Fruit fly (Drosophila melanogaster) whole organism, embryonic: Measurements from ENCODE around the gene Cpr67Fa1.

Experiments used
- Atf-2 ChIP-seq: fragments of 200-800 bp; sonication (Bioruptor generic); optimal IDR thresholded peaks from 2 replicates; lab custom pipeline; 2016; ENCODE audit warnings: missing biosample characterization, missing genetic modification characterization
- Atf6 ChIP-seq: fragments of 200-800 bp; sonication (Bioruptor generic); IDR thresholded peaks from 2 replicates; pipeline ENCODE4 v1.3.6; 2022; ENCODE audit warnings: missing biosample characterization, missing genetic modification characterization
- Blimp-1 ChIP-seq: fragments of 200-800 bp; sonication (Bioruptor generic); optimal IDR thresholded peaks from 3 replicates; lab custom pipeline; 2018; ENCODE audit warnings: missing biosample characterization, missing genetic modification characterization, mild to moderate bottlenecking, moderate library complexity, missing genetic modification reagents
- C15 ChIP-seq: fragments of 200-800 bp; sonication (Bioruptor generic); IDR thresholded peaks from 3 replicates; pipeline ENCODE4 v1.3.6; 2022; ENCODE audit warnings: missing biosample characterization, missing genetic modification characterization
- CG1024 ChIP-seq: fragments of 200-800 bp; sonication (Bioruptor generic); IDR thresholded peaks from 2 replicates; pipeline ENCODE4 v1.3.6; 2022; ENCODE audit warnings: missing biosample characterization, missing genetic modification characterization
- CG11398 ChIP-seq: fragments of 200-800 bp; sonication (Bioruptor generic); optimal IDR thresholded peaks from 2 replicates; lab custom pipeline; 2016; ENCODE audit warnings: missing biosample characterization, missing genetic modification characterization
- CG15011 ChIP-seq: fragments of 200-800 bp; sonication (Bioruptor generic); optimal IDR thresholded peaks from 3 replicates; lab custom pipeline; 2018; ENCODE audit warnings: missing biosample characterization, mild to moderate bottlenecking, missing genetic modification characterization
- CG15073 ChIP-seq: fragments of 200-800 bp; sonication (Bioruptor generic); optimal IDR thresholded peaks from 2 replicates; lab custom pipeline; 2016; ENCODE audit warnings: missing biosample characterization, missing genetic modification characterization
- CG17361 ChIP-seq: fragments of 200-800 bp; sonication (Bioruptor generic); IDR thresholded peaks from 3 replicates; pipeline ENCODE4 v1.3.6; 2022; ENCODE audit warnings: missing biosample characterization, missing genetic modification characterization
- CG18262 ChIP-seq: fragments of 200-800 bp; optimal IDR thresholded peaks from 3 replicates; lab custom pipeline; 2019; ENCODE audit warnings: missing biosample characterization, mild to moderate bottlenecking, missing genetic modification characterization, moderate library complexity
- CG2199 ChIP-seq: fragments of 200-800 bp; sonication (Bioruptor generic); IDR thresholded peaks from 3 replicates; pipeline ENCODE4 v1.3.6; 2022; ENCODE audit warnings: missing biosample characterization, missing genetic modification characterization
- CG30431 ChIP-seq: fragments of 200-800 bp; sonication (Bioruptor generic); optimal IDR thresholded peaks from 2 replicates; lab custom pipeline; 2017; ENCODE audit warnings: missing biosample characterization, missing genetic modification characterization
- CG31441 ChIP-seq: fragments of 200-800 bp; sonication (Bioruptor generic); IDR thresholded peaks from 2 replicates; pipeline ENCODE4 v1.3.6; 2022; ENCODE audit warnings: missing biosample characterization, missing genetic modification characterization
- CG3995 ChIP-seq: fragments of 200-800 bp; sonication (Bioruptor generic); optimal IDR thresholded peaks from 3 replicates; lab custom pipeline; 2016; ENCODE audit warnings: missing biosample characterization, missing genetic modification characterization
- CG5953 ChIP-seq: fragments of 200-800 bp; sonication (Bioruptor generic); IDR thresholded peaks from 2 replicates; pipeline ENCODE4 v1.3.6; 2022; ENCODE audit warnings: missing biosample characterization, missing genetic modification characterization
- CG6175 ChIP-seq: fragments of 200-800 bp; sonication (Bioruptor generic); IDR thresholded peaks from 3 replicates; pipeline ENCODE4 v1.3.6; 2022; ENCODE audit warnings: missing biosample characterization, missing genetic modification characterization
- CG6254 ChIP-seq: fragments of 200-800 bp; sonication (Bioruptor generic); optimal IDR thresholded peaks from 3 replicates; lab custom pipeline; 2017; ENCODE audit warnings: mild to moderate bottlenecking, missing biosample characterization, missing genetic modification reagents, missing genetic modification characterization
- CG6272 ChIP-seq: fragments of 200-800 bp; sonication (Bioruptor generic); IDR thresholded peaks from 2 replicates; pipeline ENCODE4 v1.3.6; 2022; ENCODE audit warnings: missing biosample characterization, missing genetic modification characterization
- CG6654 ChIP-seq: fragments of 200-800 bp; sonication (Bioruptor generic); optimal IDR thresholded peaks from 2 replicates; lab custom pipeline; 2017; ENCODE audit warnings: missing biosample characterization, mild to moderate bottlenecking, missing genetic modification characterization
- CG6791 ChIP-seq: fragments of 200-800 bp; sonication (Bioruptor generic); IDR thresholded peaks from 3 replicates; pipeline ENCODE4 v1.3.6; 2022; ENCODE audit warnings: missing biosample characterization, missing genetic modification characterization; ENCODE audit not compliant: partially characterized antibody
- CG7556 ChIP-seq: fragments of 200-800 bp; sonication (Bioruptor generic); optimal IDR thresholded peaks from 2 replicates; lab custom pipeline; 2017; ENCODE audit warnings: missing biosample characterization, mild to moderate bottlenecking, missing genetic modification characterization
- Dad ChIP-seq: fragments of 200-800 bp; sonication (Bioruptor generic); optimal IDR thresholded peaks from 3 replicates; lab custom pipeline; 2016; ENCODE audit warnings: missing biosample characterization, missing genetic modification characterization
- Dp ChIP-seq: fragments of 200-800 bp; sonication (Bioruptor generic); optimal IDR thresholded peaks from 2 replicates; lab custom pipeline; 2018; ENCODE audit warnings: missing biosample characterization, mild to moderate bottlenecking, missing genetic modification characterization, moderate library complexity
- HLH3B ChIP-seq: fragments of 200-800 bp; sonication (Bioruptor generic); IDR thresholded peaks from 2 replicates; pipeline ENCODE4 v1.3.6; 2022; ENCODE audit warnings: missing biosample characterization, missing genetic modification characterization
- Hr39 ChIP-seq: fragments of >200 bp; optimal IDR thresholded peaks from 2 replicates; lab custom pipeline; 2017
- Hr51 ChIP-seq, 2 experiments: fragments of 200-800 bp; sonication (Bioruptor generic); optimal IDR thresholded peaks; 2 replicates in 1 of 2; 3 replicates in 1 of 2; lab custom pipeline; 2016 to 2018; ENCODE audit warnings: missing biosample characterization in 2 of 2, missing genetic modification characterization in 2 of 2, mild to moderate bottlenecking in 1 of 2, moderate library complexity in 1 of 2
- Jarid2 ChIP-seq: fragments of 200-800 bp; sonication (Bioruptor generic); optimal IDR thresholded peaks from 3 replicates; lab custom pipeline; 2017; ENCODE audit warnings: mild to moderate bottlenecking, missing biosample characterization, missing genetic modification reagents, missing genetic modification characterization
- Kr ChIP-seq: fragments of 200-800 bp; sonication (Bioruptor generic); optimal IDR thresholded peaks from 2 replicates; lab custom pipeline; 2017; ENCODE audit warnings: missing biosample characterization, mild to moderate bottlenecking, missing genetic modification characterization
- Myb ChIP-seq: fragments of 200-800 bp; sonication (Bioruptor generic); optimal IDR thresholded peaks from 2 replicates; lab custom pipeline; 2016; ENCODE audit warnings: missing biosample characterization, missing genetic modification characterization
- Nf-YA ChIP-seq: fragments of 200-800 bp; sonication (Bioruptor generic); IDR thresholded peaks from 2 replicates; pipeline ENCODE4 v1.3.6; 2022; ENCODE audit warnings: missing biosample characterization, missing genetic modification characterization
- Oli ChIP-seq: fragments of 200-800 bp; sonication (Bioruptor generic); optimal IDR thresholded peaks from 2 replicates; lab custom pipeline; 2018; ENCODE audit warnings: missing biosample characterization, mild to moderate bottlenecking, missing genetic modification characterization, moderate library complexity
- Ssrp ChIP-seq: fragments of 200-800 bp; sonication (Bioruptor generic); optimal IDR thresholded peaks from 2 replicates; lab custom pipeline; 2018; ENCODE audit warnings: missing biosample characterization, mild to moderate bottlenecking, missing genetic modification characterization, moderate library complexity
- ab ChIP-seq: fragments of 200-800 bp; sonication (Bioruptor generic); optimal IDR thresholded peaks from 2 replicates; lab custom pipeline; 2016; ENCODE audit warnings: missing biosample characterization, missing genetic modification characterization
- bowl ChIP-seq: fragments of 200-800 bp; sonication (Bioruptor generic); IDR thresholded peaks from 2 replicates; pipeline ENCODE4 v1.3.6; 2022; ENCODE audit warnings: missing biosample characterization, missing genetic modification characterization
- br ChIP-seq: fragments of >200 bp; optimal IDR thresholded peaks from 2 replicates; lab custom pipeline; 2017
- bsh ChIP-seq, 2 experiments: fragments of 200-800 bp; sonication (Bioruptor generic); optimal IDR thresholded peaks; 2 replicates each; lab custom pipeline; 2017 to 2018; ENCODE audit warnings: mild to moderate bottlenecking in 2 of 2, missing biosample characterization in 2 of 2, missing genetic modification characterization in 2 of 2, moderate library complexity in 1 of 2
- chinmo ChIP-seq: fragments of 200-800 bp; sonication (Bioruptor generic); IDR thresholded peaks from 4 replicates; pipeline ENCODE4 v1.3.6; 2022; ENCODE audit warnings: missing biosample characterization, missing genetic modification characterization; ENCODE audit not compliant: partially characterized antibody
- crol ChIP-seq: fragments of 200-800 bp; sonication (Bioruptor generic); IDR thresholded peaks from 2 replicates; pipeline ENCODE4 v1.3.6; 2022; ENCODE audit warnings: missing biosample characterization, missing genetic modification characterization
- crp ChIP-seq, 2 experiments: fragments of 200-800 bp; sonication (Bioruptor generic); optimal IDR thresholded peaks; 2 replicates in 1 of 2; 3 replicates in 1 of 2; lab custom pipeline; 2017; ENCODE audit warnings: missing biosample characterization in 2 of 2, missing genetic modification characterization in 2 of 2, mild to moderate bottlenecking in 1 of 2, moderate library complexity in 1 of 2
- fd102C ChIP-seq: fragments of 200-800 bp; sonication (Bioruptor generic); optimal IDR thresholded peaks from 2 replicates; lab custom pipeline; 2018; ENCODE audit warnings: missing biosample characterization, mild to moderate bottlenecking, missing genetic modification characterization, moderate library complexity
- gem ChIP-seq: fragments of 200-800 bp; sonication (Bioruptor generic); optimal IDR thresholded peaks from 2 replicates; lab custom pipeline; 2019; ENCODE audit warnings: missing biosample characterization, mild to moderate bottlenecking, missing genetic modification characterization, moderate library complexity
- grau ChIP-seq: fragments of 200-800 bp; optimal IDR thresholded peaks from 3 replicates; lab custom pipeline; 2019; ENCODE audit warnings: missing biosample characterization, mild to moderate bottlenecking, missing genetic modification characterization, moderate library complexity
- gt ChIP-seq: fragments of 200-800 bp; sonication (Bioruptor generic); IDR thresholded peaks from 2 replicates; pipeline ENCODE4 v1.3.6; 2022; ENCODE audit warnings: missing biosample characterization, missing genetic modification characterization
- lbe ChIP-seq: fragments of 200-800 bp; sonication (Bioruptor generic); optimal IDR thresholded peaks from 2 replicates; lab custom pipeline; 2016; ENCODE audit warnings: missing biosample characterization, mild to moderate bottlenecking, missing genetic modification characterization
- nom ChIP-seq: fragments of 200-800 bp; sonication (Bioruptor generic); optimal IDR thresholded peaks from 2 replicates; lab custom pipeline; 2017; ENCODE audit warnings: missing biosample characterization, missing genetic modification characterization, mild to moderate bottlenecking, moderate library complexity, missing genetic modification reagents
- phol ChIP-seq: fragments of 200-800 bp; sonication (Bioruptor generic); optimal IDR thresholded peaks from 3 replicates; lab custom pipeline; 2018; ENCODE audit warnings: missing biosample characterization, mild to moderate bottlenecking, missing genetic modification characterization, moderate library complexity
- pnt ChIP-seq: fragments of 200-800 bp; sonication (Bioruptor generic); optimal IDR thresholded peaks from 3 replicates; lab custom pipeline; 2016; ENCODE audit warnings: missing biosample characterization, missing genetic modification characterization
- sens ChIP-seq: fragments of 200-800 bp; sonication (Bioruptor generic); peaks from one replicate; lab custom pipeline; 2016; ENCODE audit warnings: missing biosample characterization, missing genetic modification characterization
- sob ChIP-seq: fragments of 200-800 bp; sonication (Bioruptor generic); IDR thresholded peaks from 2 replicates; pipeline ENCODE4 v1.3.6; 2022; ENCODE audit warnings: missing biosample characterization, missing genetic modification characterization
- tx ChIP-seq: fragments of 200-800 bp; sonication (Bioruptor generic); optimal IDR thresholded peaks from 2 replicates; lab custom pipeline; 2016; ENCODE audit warnings: missing biosample characterization, missing genetic modification characterization
- zfh1 ChIP-seq: fragments of 200-800 bp; sonication (Bioruptor generic); IDR thresholded peaks from 3 replicates; pipeline ENCODE4 v1.3.6; 2022; ENCODE audit warnings: missing biosample characterization, missing genetic modification characterization

Cpr67Fa1 gene

dm6 chr3L:10854801-10855418, 34.9 kb upstream of the Cpr67Fa1 start (continued):
- TF ChIP-seq CG6272 (GFP tag; lab: Robert Waterston, UW) (no peak), CG6254 (GFP tag; lab: Kevin White, UChicago) (peak; percentile 91), fd102C (GFP tag; lab: Kevin White, UChicago) (no peak), tx (GFP tag; lab: Kevin White, UChicago) (no peak), Hr39 (lab: Kevin White, UChicago) (no peak), CG2199 (GFP tag; lab: Robert Waterston, UW) (0 out of 3 replicates have a peak, but pooled peaks have one; percentile 11), br (lab: Kevin White, UChicago) (no peak), crp (GFP tag; optimal IDR thresholded peaks at IDR 0.05; lab: Kevin White, UChicago) (no peak), grau (tag; lab: Kevin White, UChicago) (no peak), Dad (GFP tag; lab: Kevin White, UChicago) (no peak), Atf6 (no peak), CG5953 (no peak), C15 (GFP tag; lab: Robert Waterston, UW) (no peak), Myb (GFP tag; lab: Kevin White, UChicago) (no peak), Nf-YA (no peak), bowl (GFP tag; lab: Robert Waterston, UW) (no peak), Hr51 (GFP tag; optimal IDR thresholded peaks at IDR 0.05; lab: Kevin White, UChicago) (no peak), CG1024 (GFP tag; lab: Robert Waterston, UW) (no peak), chinmo (GFP tag; lab: Robert Waterston, UW) (no peak), CG17361 (0 out of 3 replicates have a peak, but pooled peaks have one; percentile 17), nom (GFP tag; lab: Kevin White, UChicago) (peak; percentile 35), Blimp-1 (GFP tag; lab: Kevin White, UChicago) (no peak), CG30431 (no peak), ab (GFP tag; lab: Kevin White, UChicago) (no peak), sob (no peak), CG3995 (peak; percentile 9), Atf-2 (no peak), sens (peak; percentile 64), CG7556 (GFP tag; lab: Kevin White, UChicago) (peak; percentile 16), gem (tag; lab: Kevin White, UChicago) (peak; percentile 17), pnt (GFP tag; lab: Kevin White, UChicago) (no peak), CG15073 (no peak), Kr (GFP tag; lab: Kevin White, UChicago) (no peak), phol (peak; percentile 6), CG15011 (no peak), CG6175 (no peak), Jarid2 (GFP tag; lab: Kevin White, UChicago) (no peak), lbe (GFP tag; lab: Kevin White, UChicago) (peak; percentile 55), CG11398 (GFP tag; lab: Kevin White, UChicago) (no peak), CG6791 (GFP tag; lab: Robert Waterston, UW) (no peak), Oli (tag; lab: Kevin White, UChicago) (peak; percentile 6), gt (GFP tag; lab: Robert Waterston, UW) (no peak), Ssrp (tag; lab: Kevin White, UChicago) (peak; percentile 4), crol (no peak; the same call in 1 of the 2 replicates), HLH3B (no peak), zfh1 (GFP tag; lab: Robert Waterston, UW) (no peak), CG6654 (no peak), CG31441 (0 out of 2 replicates have a peak, but pooled peaks have one; percentile 11), CG18262 (peak; percentile 32), Dp (no peak), bsh (GFP tag; optimal IDR thresholded peaks at IDR 0.05; lab: Kevin White, UChicago) (peak in 1 of 2 experiments; percentile 70)
